Fruit fly (Drosophila melanogaster) S2 (cell line): ENCODE results near the gene Bcat.

Experiments
- CG8478 ChIP-seq: fragments of >200 bp; optimal IDR thresholded peaks from 2 replicates; lab custom pipeline; 2018
- CTCF ChIP-seq, 2 experiments: fragments of >200 bp; optimal IDR thresholded peaks; 2 replicates each; lab custom pipeline; 2018

dm6 chrX:13412941-13413613 is 16.4 kb downstream of the Bcat start, which contains the start of the genes CG1998 and Set2:
- TF ChIP-seq CG8478 (lab: Kevin White, UChicago) (no peak), CTCF (optimal IDR thresholded peaks at IDR 0.05; lab: Kevin White, UChicago) (peak; percentile 44 to 58)
